Worm (Caenorhabditis elegans) whole organism, L4/young adult: Measurements from ENCODE around the gene str-111.

ENCODE experiments used
- W03F9.2 ChIP-seq: fragments of 150-350 bp; optimal IDR thresholded peaks from 2 replicates; lab custom pipeline; 2014; ENCODE audit warnings: missing biosample characterization, missing genetic modification characterization
- dao-5 ChIP-seq: sonication (generic microtip); optimal IDR thresholded peaks from 2 replicates; lab custom pipeline; 2016; ENCODE audit warnings: missing genotype, missing genetic modification characterization, moderate library complexity, missing compliant biosample characterization
- him-1 ChIP-seq: sonication (generic microtip); optimal IDR thresholded peaks from 2 replicates; lab custom pipeline; 2016; ENCODE audit warnings: missing genotype, missing genetic modification reagents, missing genetic modification characterization, missing compliant biosample characterization

DNA sequence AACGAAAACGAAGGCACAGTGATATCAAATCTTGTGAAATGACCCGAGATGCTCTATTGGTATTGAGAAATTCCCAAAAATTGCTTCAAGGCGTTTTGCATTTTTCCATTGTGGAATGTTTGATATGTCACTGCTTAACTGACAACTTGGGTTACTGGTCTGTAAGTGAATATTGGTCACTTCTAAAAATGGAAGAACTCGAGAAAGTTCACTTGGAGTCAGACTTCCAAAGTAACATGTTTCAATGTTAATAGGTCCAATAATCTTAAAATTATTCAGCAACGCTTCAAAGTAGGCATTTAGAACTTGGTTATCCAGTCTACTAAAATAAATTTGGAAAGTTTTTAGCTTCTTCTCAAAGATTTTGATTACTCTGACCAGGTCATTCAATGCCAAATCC lies 36.2 kb downstream of the str-111 start, which contains the start of gene fbxa-144:
- no peak for TF ChIP-seq him-1 (tag; lab: Kevin White, UChicago)
- no peak for TF ChIP-seq dao-5 (tag; lab: Kevin White, UChicago)
- no peak for TF ChIP-seq W03F9.2
